Fruit fly (Drosophila melanogaster) whole organism, embryonic: Measurements from ENCODE around the gene CG15930.

Experiments used
- Aef1 ChIP-seq: fragments of 200-800 bp; sonication (Bioruptor generic); IDR thresholded peaks from 3 replicates; pipeline ENCODE4 v1.3.6; 2022; ENCODE audit warnings: missing biosample characterization, missing genetic modification characterization
- CG11247 ChIP-seq: fragments of 200-800 bp; sonication (Bioruptor generic); IDR thresholded peaks from 2 replicates; pipeline ENCODE4 v1.3.6; 2022; ENCODE audit warnings: missing biosample characterization, missing genetic modification characterization
- CG12236 ChIP-seq: fragments of 200-800 bp; sonication (Bioruptor generic); optimal IDR thresholded peaks from 2 replicates; lab custom pipeline; 2016; ENCODE audit warnings: missing biosample characterization, missing genetic modification characterization
- CG12942 ChIP-seq: fragments of 200-800 bp; sonication (Bioruptor generic); optimal IDR thresholded peaks from 3 replicates; lab custom pipeline; 2016; ENCODE audit warnings: missing biosample characterization, missing genetic modification characterization
- CG13296 ChIP-seq: fragments of 200-800 bp; sonication (Bioruptor generic); optimal IDR thresholded peaks from 3 replicates; lab custom pipeline; 2018; ENCODE audit warnings: missing biosample characterization, mild to moderate bottlenecking, missing genetic modification characterization
- CG15011 ChIP-seq: fragments of 200-800 bp; sonication (Bioruptor generic); optimal IDR thresholded peaks from 3 replicates; lab custom pipeline; 2018; ENCODE audit warnings: missing biosample characterization, mild to moderate bottlenecking, missing genetic modification characterization
- CG1647 ChIP-seq: fragments of 200-800 bp; sonication (Bioruptor generic); optimal IDR thresholded peaks from 3 replicates; lab custom pipeline; 2016; ENCODE audit warnings: missing biosample characterization, missing genetic modification characterization
- CG16779 ChIP-seq: fragments of 200-800 bp; sonication (Bioruptor generic); IDR thresholded peaks from 2 replicates; pipeline ENCODE4 v1.3.6; 2022; ENCODE audit warnings: missing biosample characterization, missing genetic modification characterization
- CG17612 ChIP-seq: fragments of 200-800 bp; sonication (Bioruptor generic); IDR thresholded peaks from 2 replicates; pipeline ENCODE4 v1.3.6; 2022; ENCODE audit warnings: missing biosample characterization, missing genetic modification characterization
- CG17912 ChIP-seq: fragments of 200-800 bp; sonication (Bioruptor generic); optimal IDR thresholded peaks from 2 replicates; lab custom pipeline; 2018; ENCODE audit warnings: missing biosample characterization, mild to moderate bottlenecking, missing genetic modification characterization
- CG2116 ChIP-seq: fragments of 200-800 bp; sonication (Bioruptor generic); optimal IDR thresholded peaks from 3 replicates; lab custom pipeline; 2018; ENCODE audit warnings: missing biosample characterization, mild to moderate bottlenecking, missing genetic modification characterization
- CG32772 ChIP-seq: fragments of 200-800 bp; sonication (Bioruptor generic); IDR thresholded peaks from 2 replicates; pipeline ENCODE4 v1.3.6; 2022; ENCODE audit warnings: missing biosample characterization, missing genetic modification characterization
- CG4360 ChIP-seq: fragments of 200-800 bp; sonication (Bioruptor generic); IDR thresholded peaks from 2 replicates; pipeline ENCODE4 v1.3.6; 2022; ENCODE audit warnings: missing biosample characterization, missing genetic modification characterization
- CG4424 ChIP-seq: fragments of 200-800 bp; sonication (Bioruptor generic); optimal IDR thresholded peaks from 3 replicates; lab custom pipeline; 2016; ENCODE audit warnings: missing biosample characterization, missing genetic modification characterization
- CG6272 ChIP-seq: fragments of 200-800 bp; sonication (Bioruptor generic); IDR thresholded peaks from 2 replicates; pipeline ENCODE4 v1.3.6; 2022; ENCODE audit warnings: missing biosample characterization, missing genetic modification characterization
- CG8281 ChIP-seq: fragments of 200-800 bp; sonication (Bioruptor generic); optimal IDR thresholded peaks from 2 replicates; lab custom pipeline; 2018; ENCODE audit warnings: missing biosample characterization, mild to moderate bottlenecking, missing genetic modification characterization, moderate library complexity
- CG8290 ChIP-seq, 3 experiments: fragments of 200-800 bp; sonication (Bioruptor generic); optimal IDR thresholded peaks; 2 replicates each; lab custom pipeline; 2016 to 2019; ENCODE audit warnings: missing biosample characterization in 3 of 3, missing genetic modification characterization in 3 of 3, mild to moderate bottlenecking in 2 of 3, moderate library complexity in 1 of 3
- D ChIP-seq, 2 experiments: fragments of 200-800 bp in 1 of 2; fragments of >200 bp in 1 of 2; sonication (Bioruptor generic) in 1 of 2; optimal IDR thresholded peaks; 2 replicates in 1 of 2; 3 replicates in 1 of 2; lab custom pipeline; 2017; ENCODE audit warnings: mild to moderate bottlenecking in 1 of 2, missing biosample characterization in 1 of 2, missing genetic modification characterization in 1 of 2, missing genetic modification reagents in 1 of 2
- Dfd ChIP-seq, 2 experiments: fragments of >200 bp; optimal IDR thresholded peaks; 2 replicates each; lab custom pipeline; 2017; ENCODE audit warnings: missing biosample characterization in 2 of 2, missing genetic modification characterization in 2 of 2
- Ets97D ChIP-seq: fragments of 200-800 bp; sonication (Bioruptor generic); optimal IDR thresholded peaks from 3 replicates; lab custom pipeline; 2016; ENCODE audit warnings: missing biosample characterization, missing genetic modification characterization
- H15 ChIP-seq: fragments of 200-800 bp; sonication (Bioruptor generic); IDR thresholded peaks from 3 replicates; pipeline ENCODE4 v1.3.6; 2022; ENCODE audit warnings: missing biosample characterization, missing genetic modification characterization
- Hand ChIP-seq: fragments of 200-800 bp; sonication (Bioruptor generic); optimal IDR thresholded peaks from 2 replicates; lab custom pipeline; 2017; ENCODE audit warnings: mild to moderate bottlenecking, missing biosample characterization, missing genetic modification reagents, missing genetic modification characterization
- Hmr ChIP-seq: fragments of 200-800 bp; sonication (Bioruptor generic); optimal IDR thresholded peaks from 3 replicates; lab custom pipeline; 2017; ENCODE audit warnings: mild to moderate bottlenecking, missing biosample characterization, missing genetic modification reagents, missing genetic modification characterization
- Oaz ChIP-seq: fragments of 200-800 bp; sonication (Bioruptor generic); IDR thresholded peaks from 2 replicates; pipeline ENCODE4 v1.3.6; 2022; ENCODE audit warnings: missing biosample characterization, missing genetic modification characterization
- Sry-β ChIP-seq: fragments of 200-800 bp; sonication (Bioruptor generic); optimal IDR thresholded peaks from 2 replicates; lab custom pipeline; 2018; ENCODE audit warnings: missing biosample characterization, mild to moderate bottlenecking, missing genetic modification characterization, moderate library complexity
- Ssrp ChIP-seq: fragments of 200-800 bp; sonication (Bioruptor generic); optimal IDR thresholded peaks from 2 replicates; lab custom pipeline; 2018; ENCODE audit warnings: missing biosample characterization, mild to moderate bottlenecking, missing genetic modification characterization, moderate library complexity
- abd-A ChIP-seq: fragments of 200-800 bp; sonication (Bioruptor generic); optimal IDR thresholded peaks from 3 replicates; lab custom pipeline; 2019; ENCODE audit warnings: missing biosample characterization, mild to moderate bottlenecking, missing genetic modification characterization, moderate library complexity
- cg ChIP-seq: fragments of 200-800 bp; sonication (Bioruptor generic); optimal IDR thresholded peaks from 3 replicates; lab custom pipeline; 2019; ENCODE audit warnings: missing biosample characterization, mild to moderate bottlenecking, missing genetic modification characterization, moderate library complexity
- chinmo ChIP-seq: fragments of 200-800 bp; sonication (Bioruptor generic); IDR thresholded peaks from 4 replicates; pipeline ENCODE4 v1.3.6; 2022; ENCODE audit warnings: missing biosample characterization, missing genetic modification characterization; ENCODE audit not compliant: partially characterized antibody
- chm ChIP-seq: fragments of 200-800 bp; sonication (Bioruptor generic); IDR thresholded peaks from 2 replicates; pipeline ENCODE4 v1.3.6; 2022; ENCODE audit warnings: missing biosample characterization, missing genetic modification characterization
- chn ChIP-seq: fragments of 200-800 bp; sonication (Bioruptor generic); optimal IDR thresholded peaks from 2 replicates; lab custom pipeline; 2016; ENCODE audit warnings: missing biosample characterization, missing genetic modification characterization
- crol ChIP-seq: fragments of 200-800 bp; sonication (Bioruptor generic); IDR thresholded peaks from 2 replicates; pipeline ENCODE4 v1.3.6; 2022; ENCODE audit warnings: missing biosample characterization, missing genetic modification characterization
- disco-r ChIP-seq: fragments of 200-800 bp; sonication (Bioruptor generic); optimal IDR thresholded peaks from 2 replicates; lab custom pipeline; 2016; ENCODE audit warnings: missing biosample characterization, missing genetic modification characterization
- dpn ChIP-seq, 2 experiments: fragments of 200-800 bp; sonication (Bioruptor generic); optimal IDR thresholded peaks; 3 replicates each; lab custom pipeline; 2016; ENCODE audit warnings: missing biosample characterization in 2 of 2, missing genetic modification characterization in 2 of 2
- fru ChIP-seq: fragments of >200 bp; optimal IDR thresholded peaks from 2 replicates; lab custom pipeline; 2017
- grn ChIP-seq: fragments of 200-800 bp; sonication (Bioruptor generic); optimal IDR thresholded peaks from 3 replicates; lab custom pipeline; 2017; ENCODE audit warnings: missing biosample characterization, missing genetic modification characterization
- hb ChIP-seq: fragments of 200-800 bp; sonication (Bioruptor generic); IDR thresholded peaks from 3 replicates; pipeline ENCODE4 v1.3.6; 2022; ENCODE audit warnings: missing biosample characterization, missing genetic modification characterization; ENCODE audit not compliant: partially characterized antibody
- lab ChIP-seq: fragments of 200-800 bp; sonication (Bioruptor generic); optimal IDR thresholded peaks from 3 replicates; lab custom pipeline; 2017; ENCODE audit warnings: missing biosample characterization, missing genetic modification characterization, mild to moderate bottlenecking, moderate library complexity, missing genetic modification reagents
- otp ChIP-seq: fragments of 200-800 bp; sonication (Bioruptor generic); IDR thresholded peaks from 3 replicates; pipeline ENCODE4, ENCODE4 v1.3.6; 2022; ENCODE audit warnings: missing biosample characterization, missing genetic modification characterization
- pan ChIP-seq, 4 experiments: fragments of >200 bp in 3 of 4; fragments of 200-800 bp in 1 of 4; sonication (Bioruptor generic) in 1 of 4; optimal IDR thresholded peaks in 3 of 4; IDR thresholded peaks in 1 of 4; 2 replicates each; pipeline versions ENCODE4 v1.3.6 to Lab custom; 2017 to 2022; ENCODE audit warnings: missing biosample characterization in 2 of 4, missing genetic modification characterization in 2 of 4, mixed read lengths in 1 of 4
- pita ChIP-seq: fragments of 200-800 bp; sonication (Bioruptor generic); optimal IDR thresholded peaks from 2 replicates; lab custom pipeline; 2017; ENCODE audit warnings: missing biosample characterization, mild to moderate bottlenecking, missing genetic modification characterization
- repo ChIP-seq: fragments of 200-800 bp; sonication (Bioruptor generic); optimal IDR thresholded peaks from 2 replicates; lab custom pipeline; 2016; ENCODE audit warnings: missing biosample characterization, missing genetic modification characterization
- salm ChIP-seq: fragments of 200-800 bp; sonication (Bioruptor generic); optimal IDR thresholded peaks from 2 replicates; lab custom pipeline; 2018; ENCODE audit warnings: missing biosample characterization, mild to moderate bottlenecking, missing genetic modification characterization
- sd ChIP-seq: fragments of 200-800 bp; sonication (Bioruptor generic); optimal IDR thresholded peaks from 3 replicates; lab custom pipeline; 2018; ENCODE audit warnings: missing biosample characterization, mild to moderate bottlenecking, missing genetic modification characterization, moderate library complexity
- sisA ChIP-seq: fragments of 200-800 bp; sonication (Bioruptor generic); IDR thresholded peaks from 2 replicates; pipeline ENCODE4 v1.3.6; 2022; ENCODE audit warnings: missing biosample characterization, missing genetic modification characterization
- stc ChIP-seq: fragments of 200-800 bp; sonication (Bioruptor generic); IDR thresholded peaks from 2 replicates; pipeline ENCODE4 v1.3.6; 2022; ENCODE audit warnings: missing biosample characterization, missing genetic modification characterization
- tll ChIP-seq, 2 experiments: fragments of 200-800 bp in 1 of 2; fragments of >200 bp in 1 of 2; sonication (Bioruptor generic) in 1 of 2; optimal IDR thresholded peaks; 2 replicates each; lab custom pipeline; 2017 to 2019; ENCODE audit warnings: missing biosample characterization in 2 of 2, missing genetic modification characterization in 2 of 2, mild to moderate bottlenecking in 1 of 2, moderate library complexity in 1 of 2
- tna ChIP-seq: fragments of 200-800 bp; sonication (Bioruptor generic); IDR thresholded peaks from 2 replicates; pipeline ENCODE4 v1.3.6; 2022; ENCODE audit warnings: missing biosample characterization, missing genetic modification characterization; ENCODE audit not compliant: partially characterized antibody
- trem ChIP-seq: fragments of 200-800 bp; optimal IDR thresholded peaks from 3 replicates; lab custom pipeline; 2019; ENCODE audit warnings: missing biosample characterization, mild to moderate bottlenecking, missing genetic modification characterization, moderate library complexity
- wdn ChIP-seq: fragments of 200-800 bp; sonication (Bioruptor generic); IDR thresholded peaks from 2 replicates; pipeline ENCODE4 v1.3.6; 2022; ENCODE audit warnings: missing biosample characterization, missing genetic modification characterization

CG15930 gene

DNA sequence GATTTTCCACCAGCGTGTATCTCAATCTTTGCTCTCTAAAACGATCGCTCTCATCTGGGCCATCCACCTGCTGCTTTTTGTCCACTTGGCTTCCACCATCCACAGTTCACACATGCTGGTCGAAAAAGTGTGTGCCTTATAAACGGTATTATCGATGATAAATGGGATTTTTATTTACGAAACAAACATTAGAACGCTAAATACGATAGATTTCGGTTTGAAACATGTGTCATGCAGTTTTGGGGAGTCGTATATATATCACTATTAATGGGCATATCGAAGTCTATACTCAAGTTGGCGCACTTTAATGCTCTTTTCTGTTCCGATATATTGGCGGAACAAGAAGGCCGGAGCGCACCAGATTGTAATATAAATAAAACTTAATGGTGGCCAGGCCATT lies 39.9 kb upstream of the CG15930 start (continued):
- TF ChIP-seq CG16779 = no peak
- no peak for TF ChIP-seq CG6272 (GFP tag; lab: Robert Waterston, UW)
- TF ChIP-seq chm = no peak
- TF ChIP-seq Sry-β (GFP tag; lab: Kevin White, UChicago) = no peak
- no peak for TF ChIP-seq chn (GFP tag; lab: Kevin White, UChicago)
- no peak for TF ChIP-seq CG4424 (GFP tag; lab: Kevin White, UChicago)
- no peak for TF ChIP-seq salm (tag; lab: Kevin White, UChicago)
- TF ChIP-seq Hand (GFP tag; lab: Kevin White, UChicago) = no peak
- TF ChIP-seq Aef1 (GFP tag; lab: Robert Waterston, UW) = peak; percentile 20; the same call in 1 of the 3 replicates
- no peak for TF ChIP-seq otp (GFP tag; lab: Robert Waterston, UW)
- no peak for TF ChIP-seq tll (GFP tag; optimal IDR thresholded peaks at IDR 0.05; lab: Kevin White, UChicago)
- TF ChIP-seq CG32772 (GFP tag; lab: Robert Waterston, UW) = 0 out of 2 replicates have a peak, but pooled peaks have one; percentile 16
- TF ChIP-seq Hmr (GFP tag; lab: Kevin White, UChicago) = no peak
- no peak for TF ChIP-seq CG17912
- TF ChIP-seq CG4360 (GFP tag; lab: Robert Waterston, UW) = no peak
- TF ChIP-seq fru (lab: Kevin White, UChicago) = no peak
- TF ChIP-seq wdn (GFP tag; lab: Robert Waterston, UW) = no peak
- no peak for TF ChIP-seq CG2116 (GFP tag; lab: Kevin White, UChicago)
- TF ChIP-seq CG17612 (GFP tag; lab: Robert Waterston, UW) = no peak
- TF ChIP-seq H15 (GFP tag; lab: Robert Waterston, UW) = no peak
- no peak for TF ChIP-seq CG12236 (GFP tag; lab: Kevin White, UChicago)
- TF ChIP-seq CG12942 = no peak
- TF ChIP-seq repo (GFP tag; lab: Kevin White, UChicago) = no peak
- no peak for TF ChIP-seq abd-A (tag; lab: Kevin White, UChicago)
- no peak for TF ChIP-seq Ets97D
- TF ChIP-seq pan (optimal IDR thresholded peaks at IDR 0.05; lab: Kevin White, UChicago) = no peak
- TF ChIP-seq pan (GFP tag; optimal IDR thresholded peaks at IDR 0.05 in 1 of 2, IDR thresholded peaks at IDR 0.05 in 1 of 2) = peak in 1 of 2 experiments; percentile 10
- no peak for TF ChIP-seq cg (GFP tag; lab: Kevin White, UChicago)
- TF ChIP-seq tna (GFP tag; lab: Robert Waterston, UW) = no peak
- TF ChIP-seq CG11247 (GFP tag; lab: Robert Waterston, UW) = no peak
- no peak for TF ChIP-seq sisA (GFP tag; lab: Robert Waterston, UW)
- no peak for TF ChIP-seq CG13296 (GFP tag; lab: Kevin White, UChicago)
- no peak for TF ChIP-seq disco-r
- no peak for TF ChIP-seq stc (GFP tag; lab: Robert Waterston, UW)
- TF ChIP-seq trem (tag; lab: Kevin White, UChicago) = no peak
- TF ChIP-seq grn = no peak
- TF ChIP-seq lab (GFP tag; lab: Kevin White, UChicago) = peak; percentile 22
- no peak for TF ChIP-seq pita
- no peak for TF ChIP-seq CG15011 (GFP tag; lab: Kevin White, UChicago)
- TF ChIP-seq hb (GFP tag; lab: Robert Waterston, UW) = no peak
- no peak for TF ChIP-seq dpn (GFP tag; optimal IDR thresholded peaks at IDR 0.05; lab: Kevin White, UChicago)
- no peak for TF ChIP-seq Oaz (GFP tag; lab: Robert Waterston, UW)
- no peak for TF ChIP-seq Ssrp (tag; lab: Kevin White, UChicago)
- no peak for TF ChIP-seq Dfd (GFP tag; optimal IDR thresholded peaks at IDR 0.05; lab: Kevin White, UChicago)
- no peak for TF ChIP-seq CG1647 (GFP tag; lab: Kevin White, UChicago)
- no peak for TF ChIP-seq CG8290 (GFP tag; optimal IDR thresholded peaks at IDR 0.05; lab: Kevin White, UChicago)
- peak in 1 of 2 experiments; percentile 14 for TF ChIP-seq CG8290 (tag; optimal IDR thresholded peaks at IDR 0.05; lab: Kevin White, UChicago)
- no peak for TF ChIP-seq crol
- no peak for TF ChIP-seq CG8281 (tag; lab: Kevin White, UChicago)
- no peak for TF ChIP-seq D (optimal IDR thresholded peaks at IDR 0.05; lab: Kevin White, UChicago)
- TF ChIP-seq D (GFP tag; optimal IDR thresholded peaks at IDR 0.05; lab: Kevin White, UChicago) = no peak
- TF ChIP-seq sd (tag; lab: Kevin White, UChicago) = no peak
- TF ChIP-seq chinmo (GFP tag; lab: Robert Waterston, UW) = no peak
